Fruit fly (Drosophila melanogaster) whole organism: ENCODE results near the gene Cdc50.

Source experiments
- CG8478 ChIP-seq: fragments of >200 bp; optimal IDR thresholded peaks from 2 replicates; lab custom pipeline; 2018; ENCODE audit warnings: inconsistent platforms
- Dll ChIP-seq: fragments of >200 bp; optimal IDR thresholded peaks from 2 replicates; lab custom pipeline; 2017
- EcR ChIP-seq, 2 experiments: fragments of >200 bp; optimal IDR thresholded peaks; 2 replicates each; lab custom pipeline; 2017; ENCODE audit warnings: missing biosample characterization in 2 of 2, missing genetic modification characterization in 2 of 2, missing genetic modification reagents in 2 of 2
- pan ChIP-seq: fragments of >200 bp; optimal IDR thresholded peaks from 2 replicates; lab custom pipeline; 2017
- psq ChIP-seq: fragments of >200 bp; optimal IDR thresholded peaks from 2 replicates; lab custom pipeline; 2017
- usp ChIP-seq: fragments of >200 bp; optimal IDR thresholded peaks from 2 replicates; lab custom pipeline; 2017; ENCODE audit warnings: missing biosample characterization, missing genetic modification characterization, mixed read lengths

Gene Cdc50

dm6 chrX:16426478-16427052 lies 14.5 kb downstream of the Cdc50 start:
- no peak for TF ChIP-seq usp (GFP tag; lab: Kevin White, UChicago)
- no peak for TF ChIP-seq pan
- no peak for TF ChIP-seq psq (lab: Kevin White, UChicago)
- TF ChIP-seq EcR (GFP tag; optimal IDR thresholded peaks at IDR 0.05; lab: Kevin White, UChicago), result no peak
- no peak for TF ChIP-seq CG8478 (lab: Kevin White, UChicago)
- TF ChIP-seq Dll (lab: Kevin White, UChicago), result no peak

dm6 chrX:16425145-16425544 lies 16.0 kb downstream of the Cdc50 start:
- no peak for TF ChIP-seq psq (lab: Kevin White, UChicago)
- TF ChIP-seq CG8478 (lab: Kevin White, UChicago), result no peak
- peak; percentile 50 for TF ChIP-seq Dll (lab: Kevin White, UChicago)
- TF ChIP-seq pan, result no peak
- no peak for TF ChIP-seq usp (GFP tag; lab: Kevin White, UChicago)

- TF ChIP-seq pan (no peak), Dll (lab: Kevin White, UChicago) (no peak), psq (lab: Kevin White, UChicago) (peak; percentile 45)
Measured at dm6 chrX:16424296-16424695, 16.8 kb downstream of the Cdc50 start.

dm6 chrX:16423125-16423509 lies 18.0 kb downstream of the Cdc50 start:
- TF ChIP-seq CG8478 (lab: Kevin White, UChicago) (no peak), usp (GFP tag; lab: Kevin White, UChicago) (no peak), Dll (lab: Kevin White, UChicago) (no peak), psq (lab: Kevin White, UChicago) (no peak), EcR (GFP tag; optimal IDR thresholded peaks at IDR 0.05; lab: Kevin White, UChicago) (no peak), pan (no peak)

dm6 chrX:16422466-16423124 lies 18.5 kb downstream of the Cdc50 start, which contains the start of gene hang:
Gene hang, plus strand, starts transcription at chrX:16422831.
- no peak for TF ChIP-seq pan
- TF ChIP-seq Dll (lab: Kevin White, UChicago), result no peak
- no peak for TF ChIP-seq usp (GFP tag; lab: Kevin White, UChicago)
- no peak for TF ChIP-seq psq (lab: Kevin White, UChicago)
- no peak for TF ChIP-seq CG8478 (lab: Kevin White, UChicago)
- no peak for TF ChIP-seq EcR (GFP tag; optimal IDR thresholded peaks at IDR 0.05; lab: Kevin White, UChicago)

- no peak for TF ChIP-seq pan
- no peak for TF ChIP-seq Dll (lab: Kevin White, UChicago)
- no peak for TF ChIP-seq usp (GFP tag; lab: Kevin White, UChicago)
Measured at dm6 chrX:16421899-16422412, 19.1 kb downstream of the Cdc50 start, which contains the start of gene AnxB11. Gene AnxB11, minus strand, starts transcription at chrX:16422265.

- no peak for TF ChIP-seq CG8478 (lab: Kevin White, UChicago)
- TF ChIP-seq usp (GFP tag; lab: Kevin White, UChicago), result no peak
- TF ChIP-seq psq (lab: Kevin White, UChicago), result no peak
- no peak for TF ChIP-seq EcR (GFP tag; optimal IDR thresholded peaks at IDR 0.05; lab: Kevin White, UChicago)
- TF ChIP-seq Dll (lab: Kevin White, UChicago), result no peak
- TF ChIP-seq pan, result no peak
Measured at dm6 chrX:16420878-16421277, 20.2 kb downstream of the Cdc50 start.

- TF ChIP-seq CG8478 (lab: Kevin White, UChicago) (no peak), pan (no peak), EcR (GFP tag; optimal IDR thresholded peaks at IDR 0.05; lab: Kevin White, UChicago) (no peak), Dll (lab: Kevin White, UChicago) (no peak), usp (GFP tag; lab: Kevin White, UChicago) (no peak), psq (lab: Kevin White, UChicago) (no peak)
Measured at dm6 chrX:16420048-16420447, 21.0 kb downstream of the Cdc50 start.

dm6 chrX:16414451-16415368 lies 26.4 kb downstream of the Cdc50 start, which contains the start of gene Traf-like:
Gene Traf-like, plus strand, starts transcription at chrX:16415046.
- no peak for TF ChIP-seq pan
- no peak for TF ChIP-seq CG8478 (lab: Kevin White, UChicago)
- TF ChIP-seq Dll (lab: Kevin White, UChicago), result no peak
- no peak for TF ChIP-seq EcR (GFP tag; optimal IDR thresholded peaks at IDR 0.05; lab: Kevin White, UChicago)
- TF ChIP-seq psq (lab: Kevin White, UChicago), result no peak
- no peak for TF ChIP-seq usp (GFP tag; lab: Kevin White, UChicago)

- TF ChIP-seq pan, result no peak
- TF ChIP-seq usp (GFP tag; lab: Kevin White, UChicago), result no peak
- TF ChIP-seq EcR (GFP tag; optimal IDR thresholded peaks at IDR 0.05; lab: Kevin White, UChicago), result no peak
- no peak for TF ChIP-seq Dll (lab: Kevin White, UChicago)
- no peak for TF ChIP-seq CG8478 (lab: Kevin White, UChicago)
- no peak for TF ChIP-seq psq (lab: Kevin White, UChicago)
Measured at dm6 chrX:16406083-16406482, 35.0 kb downstream of the Cdc50 start.

- TF ChIP-seq psq (lab: Kevin White, UChicago), result no peak
- no peak for TF ChIP-seq pan
Measured at dm6 chrX:16405209-16405608, 35.9 kb downstream of the Cdc50 start, which contains the start of gene CG4301. Gene CG4301, plus strand, starts transcription at chrX:16405509.
